Fruit fly (Drosophila melanogaster) whole organism, embryonic: Measurements from ENCODE around the gene CG9372.

Source experiments
- Abd-B ChIP-seq: fragments of 200-800 bp; sonication (Bioruptor generic); optimal IDR thresholded peaks from 2 replicates; lab custom pipeline; 2018; ENCODE audit warnings: missing biosample characterization, mild to moderate bottlenecking, missing genetic modification characterization, moderate library complexity
- Aef1 ChIP-seq: fragments of 200-800 bp; sonication (Bioruptor generic); IDR thresholded peaks from 3 replicates; pipeline ENCODE4 v1.3.6; 2022; ENCODE audit warnings: missing biosample characterization, missing genetic modification characterization
- Asciz ChIP-seq: fragments of 200-800 bp; sonication (Bioruptor generic); optimal IDR thresholded peaks from 2 replicates; lab custom pipeline; 2017; ENCODE audit warnings: missing biosample characterization, mild to moderate bottlenecking, missing genetic modification characterization, missing genetic modification reagents
- Atf-2 ChIP-seq: fragments of 200-800 bp; sonication (Bioruptor generic); optimal IDR thresholded peaks from 2 replicates; lab custom pipeline; 2016; ENCODE audit warnings: missing biosample characterization, missing genetic modification characterization
- Bgb ChIP-seq: fragments of 200-800 bp; sonication (Bioruptor generic); IDR thresholded peaks from 2 replicates; pipeline ENCODE4 v1.3.6; 2022; ENCODE audit warnings: missing biosample characterization, missing genetic modification characterization; ENCODE audit not compliant: partially characterized antibody
- Bteb2 ChIP-seq: fragments of 200-800 bp; sonication (Bioruptor generic); optimal IDR thresholded peaks from 2 replicates; lab custom pipeline; 2016; ENCODE audit warnings: missing biosample characterization, missing genetic modification characterization
- CG11695 ChIP-seq: fragments of 200-800 bp; sonication (Bioruptor generic); IDR thresholded peaks from 3 replicates; pipeline ENCODE4 v1.3.6; 2022; ENCODE audit warnings: missing biosample characterization, missing genetic modification characterization
- CG12236 ChIP-seq: fragments of 200-800 bp; sonication (Bioruptor generic); optimal IDR thresholded peaks from 2 replicates; lab custom pipeline; 2016; ENCODE audit warnings: missing biosample characterization, missing genetic modification characterization
- CG12769 ChIP-seq: fragments of 200-800 bp; sonication (Bioruptor generic); optimal IDR thresholded peaks from 2 replicates; lab custom pipeline; 2019; ENCODE audit warnings: missing biosample characterization, mild to moderate bottlenecking, missing genetic modification characterization, moderate library complexity
- CG12942 ChIP-seq: fragments of 200-800 bp; sonication (Bioruptor generic); optimal IDR thresholded peaks from 3 replicates; lab custom pipeline; 2016; ENCODE audit warnings: missing biosample characterization, missing genetic modification characterization
- CG13287 ChIP-seq: fragments of 200-800 bp; sonication (Bioruptor generic); IDR thresholded peaks from 2 replicates; pipeline ENCODE4 v1.3.6; 2022; ENCODE audit warnings: missing biosample characterization, missing genetic modification characterization; ENCODE audit not compliant: partially characterized antibody
- CG15479 ChIP-seq: fragments of 200-800 bp; sonication (Bioruptor generic); optimal IDR thresholded peaks from 3 replicates; lab custom pipeline; 2019; ENCODE audit warnings: missing biosample characterization, mild to moderate bottlenecking, missing genetic modification characterization, moderate library complexity
- CG17186 ChIP-seq: fragments of 200-800 bp; sonication (Bioruptor generic); optimal IDR thresholded peaks from 3 replicates; lab custom pipeline; 2017; ENCODE audit warnings: missing biosample characterization, missing genetic modification reagents, missing genetic modification characterization
- CG2678 ChIP-seq: fragments of 200-800 bp; sonication (Bioruptor generic); optimal IDR thresholded peaks from 3 replicates; lab custom pipeline; 2019; ENCODE audit warnings: missing biosample characterization, mild to moderate bottlenecking, missing genetic modification characterization, moderate library complexity
- CG31365 ChIP-seq: fragments of 200-800 bp; sonication (Bioruptor generic); optimal IDR thresholded peaks from 2 replicates; lab custom pipeline; 2018; ENCODE audit warnings: missing biosample characterization, mild to moderate bottlenecking, missing genetic modification characterization
- CG32767 ChIP-seq: fragments of 200-800 bp; sonication (Bioruptor generic); IDR thresholded peaks from 2 replicates; pipeline ENCODE4 v1.3.6; 2022; ENCODE audit warnings: missing biosample characterization, missing genetic modification characterization
- CG3281 ChIP-seq: fragments of 200-800 bp; sonication (Bioruptor generic); optimal IDR thresholded peaks from 3 replicates; lab custom pipeline; 2017; ENCODE audit warnings: missing biosample characterization, mild to moderate bottlenecking, missing genetic modification characterization
- CG33557 ChIP-seq: fragments of 200-800 bp; sonication (Bioruptor generic); optimal IDR thresholded peaks from 2 replicates; lab custom pipeline; 2019; ENCODE audit warnings: missing biosample characterization, mild to moderate bottlenecking, missing genetic modification characterization, moderate library complexity
- CG7372 ChIP-seq: fragments of 200-800 bp; sonication (Bioruptor generic); IDR thresholded peaks from 2 replicates; pipeline ENCODE4 v1.3.6; 2022; ENCODE audit warnings: missing biosample characterization, missing genetic modification characterization
- CG9817 ChIP-seq: fragments of 200-800 bp; sonication (Bioruptor generic); optimal IDR thresholded peaks from 2 replicates; lab custom pipeline; 2018; ENCODE audit warnings: missing biosample characterization, mild to moderate bottlenecking, missing genetic modification characterization, moderate library complexity
- CoRest ChIP-seq: fragments of 200-800 bp; sonication (Bioruptor generic); optimal IDR thresholded peaks from 3 replicates; lab custom pipeline; 2018; ENCODE audit warnings: missing biosample characterization, mild to moderate bottlenecking, missing genetic modification characterization, moderate library complexity
- Ets97D ChIP-seq: fragments of 200-800 bp; sonication (Bioruptor generic); optimal IDR thresholded peaks from 3 replicates; lab custom pipeline; 2016; ENCODE audit warnings: missing biosample characterization, missing genetic modification characterization
- Fer1 ChIP-seq: fragments of 200-800 bp; sonication (Bioruptor generic); optimal IDR thresholded peaks from 2 replicates; lab custom pipeline; 2017; ENCODE audit warnings: missing biosample characterization, mild to moderate bottlenecking, missing genetic modification characterization
- HmgZ ChIP-seq: fragments of 200-800 bp; sonication (Bioruptor generic); optimal IDR thresholded peaks from 2 replicates; lab custom pipeline; 2018; ENCODE audit warnings: missing biosample characterization, mild to moderate bottlenecking, missing genetic modification characterization
- Kr ChIP-seq: fragments of 200-800 bp; sonication (Bioruptor generic); optimal IDR thresholded peaks from 2 replicates; lab custom pipeline; 2017; ENCODE audit warnings: missing biosample characterization, mild to moderate bottlenecking, missing genetic modification characterization
- Med ChIP-seq: fragments of 200-800 bp; sonication (Bioruptor generic); peaks from one replicate; lab custom pipeline; 2016; ENCODE audit warnings: missing biosample characterization, missing genetic modification characterization, mild to moderate bottlenecking, inconsistent platforms, moderate library complexity
- Rfx ChIP-seq: fragments of 200-800 bp; sonication (Bioruptor generic); IDR thresholded peaks from 2 replicates; pipeline ENCODE4 v1.3.6; 2022; ENCODE audit warnings: missing biosample characterization, missing genetic modification characterization
- amos ChIP-seq: fragments of 200-800 bp; sonication (Bioruptor generic); IDR thresholded peaks from 2 replicates; pipeline ENCODE4 v1.3.6; 2022; ENCODE audit warnings: missing biosample characterization, missing genetic modification characterization; ENCODE audit not compliant: partially characterized antibody
- ara ChIP-seq: fragments of 200-800 bp; sonication (Bioruptor generic); IDR thresholded peaks from 2 replicates; pipeline ENCODE4 v1.3.6; 2022; ENCODE audit warnings: missing biosample characterization, missing genetic modification characterization
- ato ChIP-seq: fragments of 200-800 bp; sonication (Bioruptor generic); IDR thresholded peaks from 2 replicates; pipeline ENCODE4 v1.3.6; 2022; ENCODE audit warnings: missing biosample characterization, missing genetic modification characterization; ENCODE audit not compliant: partially characterized antibody
- cad ChIP-seq: fragments of >200 bp; optimal IDR thresholded peaks from 2 replicates; lab custom pipeline; 2017; ENCODE audit warnings: missing biosample characterization, missing genetic modification characterization
- cg ChIP-seq: fragments of 200-800 bp; sonication (Bioruptor generic); optimal IDR thresholded peaks from 3 replicates; lab custom pipeline; 2019; ENCODE audit warnings: missing biosample characterization, mild to moderate bottlenecking, missing genetic modification characterization, moderate library complexity
- chn ChIP-seq: fragments of 200-800 bp; sonication (Bioruptor generic); optimal IDR thresholded peaks from 2 replicates; lab custom pipeline; 2016; ENCODE audit warnings: missing biosample characterization, missing genetic modification characterization
- dimm ChIP-seq: fragments of 200-800 bp; sonication (Bioruptor generic); IDR thresholded peaks from 2 replicates; pipeline ENCODE4 v1.3.6; 2022; ENCODE audit warnings: missing biosample characterization, missing genetic modification characterization
- fd3F ChIP-seq: fragments of 200-800 bp; sonication (Bioruptor generic); optimal IDR thresholded peaks from 2 replicates; lab custom pipeline; 2018; ENCODE audit warnings: missing biosample characterization, mild to moderate bottlenecking, missing genetic modification characterization, moderate library complexity
- gce ChIP-seq: fragments of 200-800 bp; sonication (Bioruptor generic); IDR thresholded peaks from 3 replicates; pipeline ENCODE4 v1.3.6; 2022; ENCODE audit warnings: missing biosample characterization, missing genetic modification characterization
- grau ChIP-seq: fragments of 200-800 bp; optimal IDR thresholded peaks from 3 replicates; lab custom pipeline; 2019; ENCODE audit warnings: missing biosample characterization, mild to moderate bottlenecking, missing genetic modification characterization, moderate library complexity
- gro ChIP-seq: fragments of 200-800 bp; sonication (Bioruptor generic); optimal IDR thresholded peaks from 2 replicates; lab custom pipeline; 2016; ENCODE audit warnings: missing biosample characterization, missing genetic modification characterization
- hb ChIP-seq: fragments of 200-800 bp; sonication (Bioruptor generic); IDR thresholded peaks from 3 replicates; pipeline ENCODE4 v1.3.6; 2022; ENCODE audit warnings: missing biosample characterization, missing genetic modification characterization; ENCODE audit not compliant: partially characterized antibody
- nerfin-2 ChIP-seq: fragments of 200-800 bp; sonication (Bioruptor generic); IDR thresholded peaks from 2 replicates; pipeline ENCODE4 v1.3.6; 2022; ENCODE audit warnings: missing biosample characterization, missing genetic modification characterization; ENCODE audit not compliant: partially characterized antibody
- odd ChIP-seq: fragments of 200-800 bp; sonication (Bioruptor generic); optimal IDR thresholded peaks from 2 replicates; lab custom pipeline; 2017; ENCODE audit warnings: missing biosample characterization, mild to moderate bottlenecking, missing genetic modification characterization
- prd ChIP-seq, 3 experiments: fragments of >200 bp in 2 of 3; fragments of 200-800 bp in 1 of 3; sonication (Bioruptor generic) in 1 of 3; optimal IDR thresholded peaks in 2 of 3; IDR thresholded peaks in 1 of 3; 2 replicates in 2 of 3; 3 replicates in 1 of 3; pipeline versions ENCODE4 v1.3.6 to Lab custom; 2017 to 2022; ENCODE audit warnings: missing biosample characterization in 1 of 3, missing genetic modification characterization in 1 of 3
- sens ChIP-seq: fragments of 200-800 bp; sonication (Bioruptor generic); peaks from one replicate; lab custom pipeline; 2016; ENCODE audit warnings: missing biosample characterization, missing genetic modification characterization
- sima ChIP-seq: fragments of 200-800 bp; sonication (Bioruptor generic); optimal IDR thresholded peaks from 2 replicates; lab custom pipeline; 2016; ENCODE audit warnings: missing biosample characterization, missing genetic modification characterization
- so ChIP-seq: fragments of 200-800 bp; sonication (Bioruptor generic); IDR thresholded peaks from 3 replicates; pipeline ENCODE4 v1.3.6; 2022; ENCODE audit warnings: missing biosample characterization, missing genetic modification characterization
- toy ChIP-seq: fragments of 200-800 bp; sonication (Bioruptor generic); IDR thresholded peaks from 2 replicates; pipeline ENCODE4 v1.3.6; 2022; ENCODE audit warnings: missing biosample characterization, missing genetic modification characterization
- unc-4 ChIP-seq: fragments of 200-800 bp; sonication (Bioruptor generic); IDR thresholded peaks from 2 replicates; pipeline ENCODE4 v1.3.6; 2022; ENCODE audit warnings: missing biosample characterization, missing genetic modification characterization; ENCODE audit not compliant: partially characterized antibody
- wor ChIP-seq: fragments of 200-800 bp; sonication (Bioruptor generic); IDR thresholded peaks from 2 replicates; pipeline ENCODE4 v1.3.6; 2022; ENCODE audit warnings: missing biosample characterization, missing genetic modification characterization
- z ChIP-seq: fragments of 200-800 bp; sonication (Bioruptor generic); IDR thresholded peaks from 3 replicates; pipeline ENCODE4 v1.3.6; 2022; ENCODE audit warnings: missing biosample characterization, missing genetic modification characterization

CG9372 gene

dm6 chr3L:19612172-19612571 lies 6.2 kb downstream of the CG9372 start, which contains the start of the genes Lon and PIG-F (continued):
- TF ChIP-seq amos, result peak; percentile 47
- TF ChIP-seq cg (GFP tag; lab: Kevin White, UChicago), result no peak
- TF ChIP-seq Asciz (GFP tag; lab: Kevin White, UChicago), result peak; percentile 99
- TF ChIP-seq Aef1 (GFP tag; lab: Robert Waterston, UW), result peak; percentile 99
- peak; percentile 90 for TF ChIP-seq CG17186 (GFP tag; lab: Kevin White, UChicago)
- TF ChIP-seq Bteb2, result peak; percentile 97
- peak; percentile 99 for TF ChIP-seq grau (tag; lab: Kevin White, UChicago)
- no peak for TF ChIP-seq cad
- peak; percentile 96 for TF ChIP-seq toy (GFP tag; lab: Robert Waterston, UW)
- TF ChIP-seq odd (GFP tag; lab: Kevin White, UChicago), result peak; percentile 99
- TF ChIP-seq Kr (GFP tag; lab: Kevin White, UChicago), result peak; percentile 95
- peak; percentile 95 for TF ChIP-seq gce (GFP tag; lab: Robert Waterston, UW)
- TF ChIP-seq Fer1 (GFP tag; lab: Kevin White, UChicago), result peak; percentile 99
- peak; percentile 99 for TF ChIP-seq fd3F (GFP tag; lab: Kevin White, UChicago)
- peak; percentile 98 for TF ChIP-seq Atf-2
- peak; percentile 95 for TF ChIP-seq CG12236
- peak; percentile 98 for TF ChIP-seq gro (GFP tag; lab: Kevin White, UChicago)
- TF ChIP-seq Abd-B (GFP tag; lab: Kevin White, UChicago), result peak; percentile 99
- peak; percentile 98 for TF ChIP-seq so (GFP tag; lab: Robert Waterston, UW)
- peak; percentile 78 for TF ChIP-seq CG15479 (GFP tag; lab: Kevin White, UChicago)
- peak; percentile 97 for TF ChIP-seq ara
- TF ChIP-seq Med (GFP tag; lab: Kevin White, UChicago), result peak; percentile 100
- peak; percentile 63; the same call in 1 of the 3 replicates for TF ChIP-seq hb (GFP tag; lab: Robert Waterston, UW)
- TF ChIP-seq wor (GFP tag; lab: Robert Waterston, UW), result peak; percentile 98
- TF ChIP-seq CG3281 (GFP tag; lab: Kevin White, UChicago), result peak; percentile 99
- TF ChIP-seq nerfin-2 (GFP tag; lab: Robert Waterston, UW), result peak; percentile 79
- TF ChIP-seq chn (GFP tag; lab: Kevin White, UChicago), result peak; percentile 99
- peak; percentile 99 for TF ChIP-seq CG9817
- peak; percentile 98 for TF ChIP-seq HmgZ (tag; lab: Kevin White, UChicago)
- TF ChIP-seq CoRest (tag; lab: Kevin White, UChicago), result peak; percentile 100
- TF ChIP-seq sima, result peak; percentile 92
- TF ChIP-seq Bgb (GFP tag; lab: Robert Waterston, UW), result peak; percentile 63
- TF ChIP-seq sens (GFP tag; lab: Kevin White, UChicago), result peak; percentile 100
- TF ChIP-seq CG13287 (GFP tag; lab: Robert Waterston, UW), result peak; percentile 76
- TF ChIP-seq CG32767 (GFP tag; lab: Robert Waterston, UW), result peak; percentile 99
- peak; percentile 67; the same call in 2 of the 3 replicates for TF ChIP-seq z
- peak; percentile 99 for TF ChIP-seq Rfx (GFP tag; lab: Robert Waterston, UW)
- TF ChIP-seq ato (GFP tag; lab: Robert Waterston, UW), result peak; percentile 13; the same call in 1 of the 2 replicates
- peak; percentile 95 for TF ChIP-seq Ets97D
- peak; percentile 51; the same call in 1 of the 2 replicates for TF ChIP-seq unc-4 (GFP tag; lab: Robert Waterston, UW)
- TF ChIP-seq CG12769 (tag; lab: Kevin White, UChicago), result no peak
- peak; percentile 99 for TF ChIP-seq CG7372
- no peak for TF ChIP-seq prd (optimal IDR thresholded peaks at IDR 0.05; lab: Kevin White, UChicago)
- TF ChIP-seq prd (GFP tag; IDR thresholded peaks at IDR 0.05; lab: Robert Waterston, UW), result peak; percentile 99
- peak; percentile 94 for TF ChIP-seq dimm (GFP tag; lab: Robert Waterston, UW)
- peak; percentile 100 for TF ChIP-seq CG33557
- TF ChIP-seq CG2678 (tag; lab: Kevin White, UChicago), result peak; percentile 100
- peak; percentile 98 for TF ChIP-seq CG11695
- TF ChIP-seq CG31365, result peak; percentile 79
- peak; percentile 99 for TF ChIP-seq CG12942
